Fruit fly (Drosophila melanogaster) Kc167 (cell line): ENCODE data around the gene Eig71Ec.

Experiments
- Myc ChIP-seq: fragments of >200 bp; optimal IDR thresholded peaks from 2 replicates; lab custom pipeline; 2017; ENCODE audit warnings: missing external identifiers
- Sin3A ChIP-seq: fragments of >200 bp; optimal IDR thresholded peaks from 2 replicates; lab custom pipeline; 2018; ENCODE audit warnings: missing external identifiers
- h ChIP-seq: fragments of >200 bp; optimal IDR thresholded peaks from 3 replicates; lab custom pipeline; 2018; ENCODE audit warnings: missing external identifiers
- insv ChIP-seq: fragments of >200 bp; optimal IDR thresholded peaks from 3 replicates; lab custom pipeline; 2018; ENCODE audit warnings: missing external identifiers
- psq ChIP-seq: fragments of >200 bp; optimal IDR thresholded peaks from 2 replicates; lab custom pipeline; 2017; ENCODE audit warnings: missing external identifiers
- ttk ChIP-seq: sonication (Bioruptor generic); optimal IDR thresholded peaks from 2 replicates; lab custom pipeline; 2017; ENCODE audit warnings: missing external identifiers

dm6 chr3L:15691968-15692367 lies 39.9 kb upstream of the Eig71Ec start, which contains the start of gene CG34451:
- TF ChIP-seq h (lab: Kevin White, UChicago), result no peak
- no peak for TF ChIP-seq psq (lab: Kevin White, UChicago)
- TF ChIP-seq Sin3A, result no peak
- TF ChIP-seq ttk, result no peak
- no peak for TF ChIP-seq insv (lab: Kevin White, UChicago)
- TF ChIP-seq Myc, result no peak
